Fruit fly (Drosophila melanogaster) whole organism, embryonic: ENCODE results near the gene CG1943.

Experiments used
- Abd-B ChIP-seq: fragments of 200-800 bp; sonication (Bioruptor generic); optimal IDR thresholded peaks from 2 replicates; lab custom pipeline; 2018; ENCODE audit warnings: missing biosample characterization, mild to moderate bottlenecking, missing genetic modification characterization, moderate library complexity
- CG10321 ChIP-seq: fragments of 200-800 bp; sonication (Bioruptor generic); IDR thresholded peaks from 2 replicates; pipeline ENCODE4 v1.3.6; 2022; ENCODE audit warnings: missing biosample characterization, missing genetic modification characterization
- CG10654 ChIP-seq: fragments of 200-800 bp; sonication (Bioruptor generic); optimal IDR thresholded peaks from 2 replicates; lab custom pipeline; 2016; ENCODE audit warnings: missing biosample characterization, missing genetic modification characterization
- CG11723 ChIP-seq: fragments of 200-800 bp; sonication (Bioruptor generic); optimal IDR thresholded peaks from 2 replicates; lab custom pipeline; 2017; ENCODE audit warnings: missing biosample characterization, mild to moderate bottlenecking, missing genetic modification characterization
- CG12299 ChIP-seq: fragments of 200-800 bp; sonication (Bioruptor generic); optimal IDR thresholded peaks from 2 replicates; lab custom pipeline; 2018; ENCODE audit warnings: missing biosample characterization, mild to moderate bottlenecking, missing genetic modification characterization
- CG13123 ChIP-seq: fragments of 200-800 bp; sonication (Bioruptor generic); optimal IDR thresholded peaks from 2 replicates; lab custom pipeline; 2016; ENCODE audit warnings: missing biosample characterization, missing genetic modification characterization
- CG13894 ChIP-seq: fragments of 200-800 bp; sonication (Bioruptor generic); optimal IDR thresholded peaks from 3 replicates; lab custom pipeline; 2018; ENCODE audit warnings: missing biosample characterization, mild to moderate bottlenecking, missing genetic modification characterization, moderate library complexity
- CG15269 ChIP-seq: fragments of 200-800 bp; sonication (Bioruptor generic); optimal IDR thresholded peaks from 2 replicates; lab custom pipeline; 2018; ENCODE audit warnings: missing biosample characterization, mild to moderate bottlenecking, missing genetic modification characterization, moderate library complexity
- CG17612 ChIP-seq: fragments of 200-800 bp; sonication (Bioruptor generic); IDR thresholded peaks from 2 replicates; pipeline ENCODE4 v1.3.6; 2022; ENCODE audit warnings: missing biosample characterization, missing genetic modification characterization
- CG17829 ChIP-seq: fragments of 200-800 bp; optimal IDR thresholded peaks from 2 replicates; lab custom pipeline; 2019; ENCODE audit warnings: missing biosample characterization, mild to moderate bottlenecking, missing genetic modification characterization, moderate library complexity
- CG2116 ChIP-seq: fragments of 200-800 bp; sonication (Bioruptor generic); optimal IDR thresholded peaks from 3 replicates; lab custom pipeline; 2018; ENCODE audit warnings: missing biosample characterization, mild to moderate bottlenecking, missing genetic modification characterization
- CG30431 ChIP-seq: fragments of 200-800 bp; sonication (Bioruptor generic); optimal IDR thresholded peaks from 2 replicates; lab custom pipeline; 2017; ENCODE audit warnings: missing biosample characterization, missing genetic modification characterization
- CG3065 ChIP-seq: fragments of 200-800 bp; sonication (Bioruptor generic); optimal IDR thresholded peaks from 2 replicates; lab custom pipeline; 2016; ENCODE audit warnings: missing biosample characterization, missing genetic modification characterization
- CG31224 ChIP-seq: fragments of 200-800 bp; sonication (Bioruptor generic); IDR thresholded peaks from 2 replicates; pipeline ENCODE4 v1.3.6; 2022; ENCODE audit warnings: missing biosample characterization, missing genetic modification characterization
- CG31441 ChIP-seq: fragments of 200-800 bp; sonication (Bioruptor generic); IDR thresholded peaks from 2 replicates; pipeline ENCODE4 v1.3.6; 2022; ENCODE audit warnings: missing biosample characterization, missing genetic modification characterization
- CG32767 ChIP-seq: fragments of 200-800 bp; sonication (Bioruptor generic); IDR thresholded peaks from 2 replicates; pipeline ENCODE4 v1.3.6; 2022; ENCODE audit warnings: missing biosample characterization, missing genetic modification characterization
- CG34376 ChIP-seq: fragments of 200-800 bp; sonication (Bioruptor generic); optimal IDR thresholded peaks from 2 replicates; lab custom pipeline; 2018; ENCODE audit warnings: missing biosample characterization, mild to moderate bottlenecking, missing genetic modification characterization
- CG3847 ChIP-seq: fragments of 200-800 bp; sonication (Bioruptor generic); IDR thresholded peaks from 2 replicates; pipeline ENCODE4 v1.3.6; 2022; ENCODE audit warnings: missing biosample characterization, missing genetic modification characterization
- CG6689 ChIP-seq: fragments of 200-800 bp; sonication (Bioruptor generic); IDR thresholded peaks from 2 replicates; pipeline ENCODE4 v1.3.6; 2022; ENCODE audit warnings: missing biosample characterization, missing genetic modification characterization
- CG7271 ChIP-seq: fragments of 200-800 bp; sonication (Bioruptor generic); optimal IDR thresholded peaks from 2 replicates; lab custom pipeline; 2018; ENCODE audit warnings: missing biosample characterization, mild to moderate bottlenecking, missing genetic modification characterization, moderate library complexity
- CG7987 ChIP-seq: fragments of 200-800 bp; sonication (Bioruptor generic); optimal IDR thresholded peaks from 2 replicates; lab custom pipeline; 2018; ENCODE audit warnings: missing biosample characterization, mild to moderate bottlenecking, missing genetic modification characterization, moderate library complexity
- Dek ChIP-seq: fragments of 200-800 bp; sonication (Bioruptor generic); optimal IDR thresholded peaks from 3 replicates; lab custom pipeline; 2019; ENCODE audit warnings: missing biosample characterization, mild to moderate bottlenecking, missing genetic modification characterization, moderate library complexity
- Dip2 ChIP-seq: fragments of 200-800 bp; sonication (Bioruptor generic); IDR thresholded peaks from 2 replicates; pipeline ENCODE4 v1.3.6; 2022; ENCODE audit warnings: missing biosample characterization, missing genetic modification characterization
- Doc3 ChIP-seq: fragments of 200-800 bp; sonication (Bioruptor generic); IDR thresholded peaks from 3 replicates; pipeline ENCODE4 v1.3.6; 2022; ENCODE audit warnings: missing biosample characterization, missing genetic modification characterization; ENCODE audit not compliant: partially characterized antibody
- Eip74EF ChIP-seq, 2 experiments: fragments of 200-800 bp in 1 of 2; fragments of >200 bp in 1 of 2; sonication (Bioruptor generic) in 1 of 2; optimal IDR thresholded peaks; 2 replicates each; lab custom pipeline; 2017 to 2019; ENCODE audit warnings: missing biosample characterization in 2 of 2, missing genetic modification characterization in 2 of 2, mild to moderate bottlenecking in 1 of 2, moderate library complexity in 1 of 2
- Fer1 ChIP-seq: fragments of 200-800 bp; sonication (Bioruptor generic); optimal IDR thresholded peaks from 2 replicates; lab custom pipeline; 2017; ENCODE audit warnings: missing biosample characterization, mild to moderate bottlenecking, missing genetic modification characterization
- Gug ChIP-seq: fragments of 200-800 bp; sonication (Bioruptor generic); IDR thresholded peaks from 4 replicates; pipeline ENCODE4 v1.3.6; 2022; ENCODE audit warnings: missing biosample characterization, missing genetic modification characterization
- Mad ChIP-seq: fragments of 200-800 bp; sonication (Bioruptor generic); optimal IDR thresholded peaks from 2 replicates; lab custom pipeline; 2016; ENCODE audit warnings: missing biosample characterization, missing genetic modification characterization
- NK7.1 ChIP-seq: fragments of 200-800 bp; sonication (Bioruptor generic); optimal IDR thresholded peaks from 3 replicates; lab custom pipeline; 2016; ENCODE audit warnings: missing biosample characterization, missing genetic modification characterization
- Nf-YB ChIP-seq: fragments of 200-800 bp; sonication (Bioruptor generic); optimal IDR thresholded peaks from 3 replicates; lab custom pipeline; 2019; ENCODE audit warnings: missing biosample characterization, mild to moderate bottlenecking, missing genetic modification characterization, moderate library complexity
- Oaz ChIP-seq: fragments of 200-800 bp; sonication (Bioruptor generic); IDR thresholded peaks from 2 replicates; pipeline ENCODE4 v1.3.6; 2022; ENCODE audit warnings: missing biosample characterization, missing genetic modification characterization
- Sox100B ChIP-seq: fragments of 200-800 bp; sonication (Bioruptor generic); optimal IDR thresholded peaks from 3 replicates; lab custom pipeline; 2018; ENCODE audit warnings: missing biosample characterization, mild to moderate bottlenecking, missing genetic modification characterization
- bbx ChIP-seq: fragments of 200-800 bp; sonication (Bioruptor generic); IDR thresholded peaks from 2 replicates; pipeline ENCODE4 v1.3.6; 2022; ENCODE audit warnings: missing biosample characterization, missing genetic modification characterization; ENCODE audit not compliant: partially characterized antibody
- chinmo ChIP-seq: fragments of 200-800 bp; sonication (Bioruptor generic); IDR thresholded peaks from 4 replicates; pipeline ENCODE4 v1.3.6; 2022; ENCODE audit warnings: missing biosample characterization, missing genetic modification characterization; ENCODE audit not compliant: partially characterized antibody
- chn ChIP-seq: fragments of 200-800 bp; sonication (Bioruptor generic); optimal IDR thresholded peaks from 2 replicates; lab custom pipeline; 2016; ENCODE audit warnings: missing biosample characterization, missing genetic modification characterization
- crc ChIP-seq: fragments of 200-800 bp; sonication (Bioruptor generic); optimal IDR thresholded peaks from 2 replicates; lab custom pipeline; 2016; ENCODE audit warnings: missing biosample characterization, missing genetic modification characterization
- dimm ChIP-seq: fragments of 200-800 bp; sonication (Bioruptor generic); IDR thresholded peaks from 2 replicates; pipeline ENCODE4 v1.3.6; 2022; ENCODE audit warnings: missing biosample characterization, missing genetic modification characterization
- dysf ChIP-seq: fragments of 200-800 bp; sonication (Bioruptor generic); IDR thresholded peaks from 3 replicates; pipeline ENCODE4 v1.3.6; 2022; ENCODE audit warnings: missing biosample characterization, missing genetic modification characterization
- eve ChIP-seq, 2 experiments: fragments of >200 bp; optimal IDR thresholded peaks; 2 replicates each; lab custom pipeline; 2017; ENCODE audit warnings: missing biosample characterization in 2 of 2, missing genetic modification characterization in 2 of 2
- eyg ChIP-seq: fragments of 200-800 bp; sonication (Bioruptor generic); optimal IDR thresholded peaks from 3 replicates; lab custom pipeline; 2016; ENCODE audit warnings: missing biosample characterization, missing genetic modification characterization
- hkb ChIP-seq, 2 experiments: fragments of 200-800 bp in 1 of 2; fragments of >200 bp in 1 of 2; sonication (Bioruptor generic) in 1 of 2; IDR thresholded peaks in 1 of 2; optimal IDR thresholded peaks in 1 of 2; 2 replicates each; pipeline versions ENCODE4 v1.3.6 to Lab custom; 2017 to 2022; ENCODE audit warnings: missing biosample characterization in 1 of 2, missing genetic modification characterization in 1 of 2
- jigr1 ChIP-seq: fragments of 200-800 bp; sonication (Bioruptor generic); IDR thresholded peaks from 3 replicates; pipeline ENCODE4 v1.3.6; 2022; ENCODE audit warnings: missing biosample characterization, missing genetic modification characterization
- lola ChIP-seq, 3 experiments: fragments of >200 bp in 2 of 3; fragments of 200-800 bp in 1 of 3; sonication (Bioruptor generic) in 1 of 3; optimal IDR thresholded peaks; 2 replicates each; lab custom pipeline; 2017 to 2019; ENCODE audit warnings: missing biosample characterization in 3 of 3, missing genetic modification characterization in 3 of 3, mild to moderate bottlenecking in 1 of 3, moderate library complexity in 1 of 3
- pita ChIP-seq: fragments of 200-800 bp; sonication (Bioruptor generic); optimal IDR thresholded peaks from 2 replicates; lab custom pipeline; 2017; ENCODE audit warnings: missing biosample characterization, mild to moderate bottlenecking, missing genetic modification characterization
- ro ChIP-seq: fragments of 200-800 bp; sonication (Bioruptor generic); IDR thresholded peaks from 2 replicates; pipeline ENCODE4 v1.3.6; 2022; ENCODE audit warnings: missing biosample characterization, missing genetic modification characterization
- sd ChIP-seq: fragments of 200-800 bp; sonication (Bioruptor generic); optimal IDR thresholded peaks from 3 replicates; lab custom pipeline; 2018; ENCODE audit warnings: missing biosample characterization, mild to moderate bottlenecking, missing genetic modification characterization, moderate library complexity
- sim ChIP-seq: fragments of 200-800 bp; sonication (Bioruptor generic); IDR thresholded peaks from 2 replicates; pipeline ENCODE4 v1.3.6; 2022; ENCODE audit warnings: missing biosample characterization, missing genetic modification characterization
- sqz ChIP-seq: fragments of 200-800 bp; sonication (Bioruptor generic); optimal IDR thresholded peaks from 3 replicates; lab custom pipeline; 2018; ENCODE audit warnings: missing biosample characterization, mild to moderate bottlenecking, missing genetic modification characterization
- zen2 ChIP-seq: fragments of 200-800 bp; sonication (Bioruptor generic); IDR thresholded peaks from 3 replicates; pipeline ENCODE4 v1.3.6; 2022; ENCODE audit warnings: missing biosample characterization, missing genetic modification characterization; ENCODE audit not compliant: partially characterized antibody

Gene CG1943

dm6 chr3R:7074297-7075114 is at the start of gene CG1943, which contains the start of gene Ufl1 (continued):
- TF ChIP-seq zen2 (GFP tag; lab: Robert Waterston, UW) (no peak), CG13123 (no peak), CG3847 (GFP tag; lab: Robert Waterston, UW) (no peak), CG6689 (GFP tag; lab: Robert Waterston, UW) (no peak), Gug (GFP tag; lab: Robert Waterston, UW) (no peak), dimm (GFP tag; lab: Robert Waterston, UW) (no peak), Dip2 (GFP tag; lab: Robert Waterston, UW) (no peak), bbx (GFP tag; lab: Robert Waterston, UW) (no peak), eyg (no peak), CG13894 (tag; lab: Kevin White, UChicago) (no peak), sim (GFP tag; lab: Robert Waterston, UW) (no peak), dysf (GFP tag; lab: Robert Waterston, UW) (no peak), Doc3 (GFP tag; lab: Robert Waterston, UW) (no peak), Oaz (GFP tag; lab: Robert Waterston, UW) (no peak), CG31441 (GFP tag; lab: Robert Waterston, UW) (no peak), hkb (optimal IDR thresholded peaks at IDR 0.05; lab: Kevin White, UChicago) (peak; percentile 49), hkb (GFP tag; IDR thresholded peaks at IDR 0.05; lab: Robert Waterston, UW) (no peak), sd (peak; percentile 86), Mad (no peak), lola (GFP tag; optimal IDR thresholded peaks at IDR 0.05; lab: Kevin White, UChicago) (peak in 1 of 3 experiments; percentile 14), CG17829 (tag; lab: Kevin White, UChicago) (peak; percentile 6), jigr1 (no peak), CG17612 (GFP tag; lab: Robert Waterston, UW) (no peak), CG12299 (tag; lab: Kevin White, UChicago) (no peak), CG31224 (GFP tag; lab: Robert Waterston, UW) (no peak), Fer1 (GFP tag; lab: Kevin White, UChicago) (no peak), CG7271 (no peak), CG10321 (GFP tag; lab: Robert Waterston, UW) (no peak), CG30431 (GFP tag; lab: Kevin White, UChicago) (no peak), CG11723 (GFP tag; lab: Kevin White, UChicago) (no peak), Dek (peak; percentile 18), pita (GFP tag; lab: Kevin White, UChicago) (peak; percentile 86), CG7987 (GFP tag; lab: Kevin White, UChicago) (no peak), CG10654 (no peak), Eip74EF (GFP tag; optimal IDR thresholded peaks at IDR 0.05; lab: Kevin White, UChicago) (peak in 1 of 2 experiments; percentile 62), CG3065 (GFP tag; lab: Kevin White, UChicago) (no peak), eve (GFP tag; optimal IDR thresholded peaks at IDR 0.05; lab: Kevin White, UChicago) (no peak), CG32767 (GFP tag; lab: Robert Waterston, UW) (no peak), chn (GFP tag; lab: Kevin White, UChicago) (no peak), chinmo (GFP tag; lab: Robert Waterston, UW) (no peak), crc (no peak), Nf-YB (GFP tag; lab: Kevin White, UChicago) (no peak), Abd-B (GFP tag; lab: Kevin White, UChicago) (no peak), NK7.1 (GFP tag; lab: Kevin White, UChicago) (no peak), Sox100B (GFP tag; lab: Kevin White, UChicago) (no peak), ro (no peak), CG34376 (GFP tag; lab: Kevin White, UChicago) (no peak), CG2116 (GFP tag; lab: Kevin White, UChicago) (peak; percentile 83), CG15269 (no peak), sqz (GFP tag; lab: Kevin White, UChicago) (no peak)
